Fruit fly (Drosophila melanogaster) whole organism, embryonic: ENCODE data around the gene Gcn5.

Experiments used
- Atf-2 ChIP-seq: fragments of 200-800 bp; sonication (Bioruptor generic); optimal IDR thresholded peaks from 2 replicates; lab custom pipeline; 2016; ENCODE audit warnings: missing biosample characterization, missing genetic modification characterization
- C15 ChIP-seq: fragments of 200-800 bp; sonication (Bioruptor generic); IDR thresholded peaks from 3 replicates; pipeline ENCODE4 v1.3.6; 2022; ENCODE audit warnings: missing biosample characterization, missing genetic modification characterization
- CG10321 ChIP-seq: fragments of 200-800 bp; sonication (Bioruptor generic); IDR thresholded peaks from 2 replicates; pipeline ENCODE4 v1.3.6; 2022; ENCODE audit warnings: missing biosample characterization, missing genetic modification characterization
- CG10462 ChIP-seq: fragments of 200-800 bp; sonication (Bioruptor generic); optimal IDR thresholded peaks from 2 replicates; lab custom pipeline; 2016; ENCODE audit warnings: missing biosample characterization, missing genetic modification characterization
- CG11504 ChIP-seq: fragments of 200-800 bp; sonication (Bioruptor generic); optimal IDR thresholded peaks from 3 replicates; lab custom pipeline; 2019; ENCODE audit warnings: missing biosample characterization, mild to moderate bottlenecking, missing genetic modification characterization, moderate library complexity
- CG11560 ChIP-seq: fragments of 200-800 bp; sonication (Bioruptor generic); IDR thresholded peaks from 3 replicates; pipeline ENCODE4 v1.3.6; 2022; ENCODE audit warnings: missing biosample characterization, missing genetic modification characterization
- CG11696 ChIP-seq: fragments of 200-800 bp; sonication (Bioruptor generic); IDR thresholded peaks from 2 replicates; pipeline ENCODE4 v1.3.6; 2022; ENCODE audit warnings: missing biosample characterization, missing genetic modification characterization
- CG12391 ChIP-seq: fragments of 200-800 bp; sonication (Bioruptor generic); optimal IDR thresholded peaks from 3 replicates; lab custom pipeline; 2018; ENCODE audit warnings: missing biosample characterization, mild to moderate bottlenecking, missing genetic modification characterization, moderate library complexity
- CG12942 ChIP-seq: fragments of 200-800 bp; sonication (Bioruptor generic); optimal IDR thresholded peaks from 3 replicates; lab custom pipeline; 2016; ENCODE audit warnings: missing biosample characterization, missing genetic modification characterization
- CG13287 ChIP-seq: fragments of 200-800 bp; sonication (Bioruptor generic); IDR thresholded peaks from 2 replicates; pipeline ENCODE4 v1.3.6; 2022; ENCODE audit warnings: missing biosample characterization, missing genetic modification characterization; ENCODE audit not compliant: partially characterized antibody
- CG15514 ChIP-seq: fragments of 200-800 bp; sonication (Bioruptor generic); optimal IDR thresholded peaks from 3 replicates; lab custom pipeline; 2017; ENCODE audit warnings: missing biosample characterization, missing genetic modification characterization, mild to moderate bottlenecking, moderate library complexity, missing genetic modification reagents
- CG1602 ChIP-seq: fragments of 200-800 bp; sonication (Bioruptor generic); optimal IDR thresholded peaks from 3 replicates; lab custom pipeline; 2016; ENCODE audit warnings: missing biosample characterization, missing genetic modification characterization
- CG16815 ChIP-seq: fragments of 200-800 bp; sonication (Bioruptor generic); optimal IDR thresholded peaks from 3 replicates; lab custom pipeline; 2017; ENCODE audit warnings: missing biosample characterization, mild to moderate bottlenecking, missing genetic modification characterization
- CG3281 ChIP-seq: fragments of 200-800 bp; sonication (Bioruptor generic); optimal IDR thresholded peaks from 3 replicates; lab custom pipeline; 2017; ENCODE audit warnings: missing biosample characterization, mild to moderate bottlenecking, missing genetic modification characterization
- CG3838 ChIP-seq: fragments of 200-800 bp; sonication (Bioruptor generic); optimal IDR thresholded peaks from 3 replicates; lab custom pipeline; 2016; ENCODE audit warnings: missing biosample characterization, missing genetic modification characterization
- CG4730 ChIP-seq: fragments of 200-800 bp; sonication (Bioruptor generic); IDR thresholded peaks from 2 replicates; pipeline ENCODE4 v1.3.6; 2022; ENCODE audit warnings: missing biosample characterization, missing genetic modification characterization
- CG5180 ChIP-seq: fragments of 200-800 bp; sonication (Bioruptor generic); optimal IDR thresholded peaks from 3 replicates; lab custom pipeline; 2017; ENCODE audit warnings: missing biosample characterization, missing genetic modification characterization, mild to moderate bottlenecking, moderate library complexity, missing genetic modification reagents
- CG6175 ChIP-seq: fragments of 200-800 bp; sonication (Bioruptor generic); IDR thresholded peaks from 3 replicates; pipeline ENCODE4 v1.3.6; 2022; ENCODE audit warnings: missing biosample characterization, missing genetic modification characterization
- CG6654 ChIP-seq: fragments of 200-800 bp; sonication (Bioruptor generic); optimal IDR thresholded peaks from 2 replicates; lab custom pipeline; 2017; ENCODE audit warnings: missing biosample characterization, mild to moderate bottlenecking, missing genetic modification characterization
- CG6813 ChIP-seq: fragments of 200-800 bp; sonication (Bioruptor generic); optimal IDR thresholded peaks from 2 replicates; lab custom pipeline; 2017; ENCODE audit warnings: missing biosample characterization, missing genetic modification characterization, mild to moderate bottlenecking, moderate library complexity, missing genetic modification reagents
- CG7556 ChIP-seq: fragments of 200-800 bp; sonication (Bioruptor generic); optimal IDR thresholded peaks from 2 replicates; lab custom pipeline; 2017; ENCODE audit warnings: missing biosample characterization, mild to moderate bottlenecking, missing genetic modification characterization
- CG8359 ChIP-seq: fragments of 200-800 bp; sonication (Bioruptor generic); optimal IDR thresholded peaks from 2 replicates; lab custom pipeline; 2017; ENCODE audit warnings: missing biosample characterization, mild to moderate bottlenecking, missing genetic modification characterization, borderline replicate concordance
- E2f1 ChIP-seq: fragments of 200-800 bp; sonication (Bioruptor generic); IDR thresholded peaks from 2 replicates; pipeline ENCODE4 v1.3.6; 2022; ENCODE audit warnings: missing biosample characterization, missing genetic modification characterization
- H15 ChIP-seq: fragments of 200-800 bp; sonication (Bioruptor generic); IDR thresholded peaks from 3 replicates; pipeline ENCODE4 v1.3.6; 2022; ENCODE audit warnings: missing biosample characterization, missing genetic modification characterization
- Hey ChIP-seq: fragments of 200-800 bp; sonication (Bioruptor generic); optimal IDR thresholded peaks from 3 replicates; lab custom pipeline; 2018; ENCODE audit warnings: missing biosample characterization, mild to moderate bottlenecking, missing genetic modification characterization
- Lhr ChIP-seq: fragments of 200-800 bp; sonication (Bioruptor generic); optimal IDR thresholded peaks from 3 replicates; lab custom pipeline; 2017; ENCODE audit warnings: mild to moderate bottlenecking, missing biosample characterization, missing genetic modification reagents, missing genetic modification characterization
- Ptx1 ChIP-seq: fragments of 200-800 bp; sonication (Bioruptor generic); IDR thresholded peaks from 2 replicates; pipeline ENCODE4 v1.3.6; 2022; ENCODE audit warnings: missing biosample characterization, missing genetic modification characterization
- Sox102F ChIP-seq: fragments of 200-800 bp; sonication (Bioruptor generic); optimal IDR thresholded peaks from 2 replicates; lab custom pipeline; 2018; ENCODE audit warnings: missing biosample characterization, mild to moderate bottlenecking, missing genetic modification characterization, moderate library complexity
- Spps ChIP-seq: fragments of 200-800 bp; sonication (Bioruptor generic); optimal IDR thresholded peaks from 2 replicates; lab custom pipeline; 2018; ENCODE audit warnings: missing biosample characterization, mild to moderate bottlenecking, missing genetic modification characterization
- YL-1 ChIP-seq: fragments of 200-800 bp; sonication (Bioruptor generic); optimal IDR thresholded peaks from 3 replicates; lab custom pipeline; 2017; ENCODE audit warnings: missing biosample characterization, mild to moderate bottlenecking, missing genetic modification characterization
- bbx ChIP-seq: fragments of 200-800 bp; sonication (Bioruptor generic); IDR thresholded peaks from 2 replicates; pipeline ENCODE4 v1.3.6; 2022; ENCODE audit warnings: missing biosample characterization, missing genetic modification characterization; ENCODE audit not compliant: partially characterized antibody
- bsh ChIP-seq, 2 experiments: fragments of 200-800 bp; sonication (Bioruptor generic); optimal IDR thresholded peaks; 2 replicates each; lab custom pipeline; 2017 to 2018; ENCODE audit warnings: mild to moderate bottlenecking in 2 of 2, missing biosample characterization in 2 of 2, missing genetic modification characterization in 2 of 2, moderate library complexity in 1 of 2
- cg ChIP-seq: fragments of 200-800 bp; sonication (Bioruptor generic); optimal IDR thresholded peaks from 3 replicates; lab custom pipeline; 2019; ENCODE audit warnings: missing biosample characterization, mild to moderate bottlenecking, missing genetic modification characterization, moderate library complexity
- chm ChIP-seq: fragments of 200-800 bp; sonication (Bioruptor generic); IDR thresholded peaks from 2 replicates; pipeline ENCODE4 v1.3.6; 2022; ENCODE audit warnings: missing biosample characterization, missing genetic modification characterization
- ewg ChIP-seq: fragments of 200-800 bp; sonication (Bioruptor generic); optimal IDR thresholded peaks from 3 replicates; lab custom pipeline; 2017; ENCODE audit warnings: mild to moderate bottlenecking, missing biosample characterization, missing genetic modification reagents, missing genetic modification characterization
- fd3F ChIP-seq: fragments of 200-800 bp; sonication (Bioruptor generic); optimal IDR thresholded peaks from 2 replicates; lab custom pipeline; 2018; ENCODE audit warnings: missing biosample characterization, mild to moderate bottlenecking, missing genetic modification characterization, moderate library complexity
- gro ChIP-seq: fragments of 200-800 bp; sonication (Bioruptor generic); optimal IDR thresholded peaks from 2 replicates; lab custom pipeline; 2016; ENCODE audit warnings: missing biosample characterization, missing genetic modification characterization
- lov ChIP-seq, 2 experiments: fragments of 200-800 bp in 1 of 2; fragments of >200 bp in 1 of 2; sonication (Bioruptor generic) in 1 of 2; IDR thresholded peaks in 1 of 2; optimal IDR thresholded peaks in 1 of 2; 2 replicates in 1 of 2; 3 replicates in 1 of 2; pipeline versions ENCODE4 v1.3.6 to Lab custom; 2017 to 2022; ENCODE audit warnings: missing biosample characterization in 1 of 2, missing genetic modification characterization in 1 of 2
- odd ChIP-seq: fragments of 200-800 bp; sonication (Bioruptor generic); optimal IDR thresholded peaks from 2 replicates; lab custom pipeline; 2017; ENCODE audit warnings: missing biosample characterization, mild to moderate bottlenecking, missing genetic modification characterization
- pfk ChIP-seq: fragments of 200-800 bp; sonication (Bioruptor generic); optimal IDR thresholded peaks from 2 replicates; lab custom pipeline; 2018; ENCODE audit warnings: missing biosample characterization, mild to moderate bottlenecking, missing genetic modification characterization, moderate library complexity
- pum ChIP-seq: fragments of 200-800 bp; sonication (Bioruptor generic); optimal IDR thresholded peaks from 2 replicates; lab custom pipeline; 2016; ENCODE audit warnings: missing biosample characterization, missing genetic modification characterization
- repo ChIP-seq: fragments of 200-800 bp; sonication (Bioruptor generic); optimal IDR thresholded peaks from 2 replicates; lab custom pipeline; 2016; ENCODE audit warnings: missing biosample characterization, missing genetic modification characterization
- run ChIP-seq: fragments of 200-800 bp; sonication (Bioruptor generic); optimal IDR thresholded peaks from 3 replicates; lab custom pipeline; 2018; ENCODE audit warnings: missing biosample characterization, mild to moderate bottlenecking, missing genetic modification characterization
- sens-2 ChIP-seq: fragments of 200-800 bp; sonication (Bioruptor generic); IDR thresholded peaks from 2 replicates; pipeline ENCODE4 v1.3.6; 2022; ENCODE audit warnings: missing biosample characterization, missing genetic modification characterization
- sisA ChIP-seq: fragments of 200-800 bp; sonication (Bioruptor generic); IDR thresholded peaks from 2 replicates; pipeline ENCODE4 v1.3.6; 2022; ENCODE audit warnings: missing biosample characterization, missing genetic modification characterization
- so ChIP-seq: fragments of 200-800 bp; sonication (Bioruptor generic); IDR thresholded peaks from 3 replicates; pipeline ENCODE4 v1.3.6; 2022; ENCODE audit warnings: missing biosample characterization, missing genetic modification characterization
- stwl ChIP-seq: fragments of 200-800 bp; sonication (Bioruptor generic); optimal IDR thresholded peaks from 3 replicates; lab custom pipeline; 2018; ENCODE audit warnings: missing biosample characterization, mild to moderate bottlenecking, missing genetic modification characterization, moderate library complexity
- tio ChIP-seq: fragments of 200-800 bp; sonication (Bioruptor generic); optimal IDR thresholded peaks from 2 replicates; lab custom pipeline; 2017; ENCODE audit warnings: missing biosample characterization, missing genetic modification characterization, inconsistent platforms
- tna ChIP-seq: fragments of 200-800 bp; sonication (Bioruptor generic); IDR thresholded peaks from 2 replicates; pipeline ENCODE4 v1.3.6; 2022; ENCODE audit warnings: missing biosample characterization, missing genetic modification characterization; ENCODE audit not compliant: partially characterized antibody

Gcn5 gene

dm6 chr3L:12523941-12524340 is at the start of gene Gcn5, which contains the start of gene ver:
Gcn5 (minus strand) TSS chr3L:12524014.
ver (plus strand) TSS chr3L:12523987.
- TF ChIP-seq CG3281 (peak; percentile 96), stwl (tag; lab: Kevin White, UChicago) (peak; percentile 93), CG11504 (tag; lab: Kevin White, UChicago) (peak; percentile 92), C15 (peak; percentile 87; the same call in 2 of the 3 replicates), CG8359 (peak; percentile 60), CG3838 (peak; percentile 70), H15 (GFP tag; lab: Robert Waterston, UW) (peak; percentile 94), chm (peak; percentile 92), repo (GFP tag; lab: Kevin White, UChicago) (peak; percentile 49), CG1602 (peak; percentile 92), CG6813 (GFP tag; lab: Kevin White, UChicago) (peak; percentile 83), cg (no peak), CG5180 (GFP tag; lab: Kevin White, UChicago) (peak; percentile 74), lov (optimal IDR thresholded peaks at IDR 0.05; lab: Kevin White, UChicago) (no peak), lov (GFP tag; IDR thresholded peaks at IDR 0.05; lab: Robert Waterston, UW) (peak; percentile 90), Atf-2 (GFP tag; lab: Kevin White, UChicago) (peak; percentile 54), CG11696 (GFP tag; lab: Robert Waterston, UW) (peak; percentile 85), CG12391 (tag; lab: Kevin White, UChicago) (peak; percentile 95), odd (GFP tag; lab: Kevin White, UChicago) (peak; percentile 82), tna (no peak), CG6175 (GFP tag; lab: Robert Waterston, UW) (peak; percentile 78), CG6654 (GFP tag; lab: Kevin White, UChicago) (peak; percentile 75), Hey (tag; lab: Kevin White, UChicago) (peak; percentile 33), tio (GFP tag; lab: Kevin White, UChicago) (no peak), ewg (GFP tag; lab: Kevin White, UChicago) (peak; percentile 90), CG15514 (GFP tag; lab: Kevin White, UChicago) (peak; percentile 91), pfk (peak; percentile 28), CG10462 (GFP tag; lab: Kevin White, UChicago) (peak; percentile 82), bbx (GFP tag; lab: Robert Waterston, UW) (0 out of 2 replicates have a peak, but pooled peaks have one; percentile 13), Lhr (peak; percentile 69), Sox102F (GFP tag; lab: Kevin White, UChicago) (peak; percentile 95), E2f1 (GFP tag; lab: Robert Waterston, UW) (peak; percentile 93), bsh (GFP tag; optimal IDR thresholded peaks at IDR 0.05; lab: Kevin White, UChicago) (peak; percentile 83 to 91), Spps (tag; lab: Kevin White, UChicago) (peak; percentile 77), CG13287 (GFP tag; lab: Robert Waterston, UW) (peak; percentile 44; the same call in 1 of the 2 replicates), CG11560 (peak; percentile 78; the same call in 2 of the 3 replicates), CG10321 (GFP tag; lab: Robert Waterston, UW) (peak; percentile 72), pum (peak; percentile 85), sisA (peak; percentile 92), CG12942 (GFP tag; lab: Kevin White, UChicago) (peak; percentile 86), CG16815 (GFP tag; lab: Kevin White, UChicago) (peak; percentile 89), CG4730 (GFP tag; lab: Robert Waterston, UW) (peak; percentile 91), Ptx1 (GFP tag; lab: Robert Waterston, UW) (peak; percentile 95), CG7556 (GFP tag; lab: Kevin White, UChicago) (peak; percentile 89), run (tag; lab: Kevin White, UChicago) (peak; percentile 75), so (peak; percentile 89; the same call in 2 of the 3 replicates), YL-1 (GFP tag; lab: Kevin White, UChicago) (peak; percentile 97), sens-2 (peak; percentile 82; the same call in 1 of the 2 replicates), gro (GFP tag; lab: Kevin White, UChicago) (peak; percentile 56), fd3F (GFP tag; lab: Kevin White, UChicago) (peak; percentile 92)
